Worm (Caenorhabditis elegans) whole organism, young adult: Measurements from ENCODE around the gene arrd-16.

Experiments used
- B0019.2 ChIP-seq: fragments of 200-800 bp; sonication (Bioruptor generic); conservative IDR thresholded peaks from 2 replicates; pipeline ENCODE4 v1.3.6; 2022; ENCODE audit warnings: missing genetic modification reagents, missing genetic modification characterization, missing compliant biosample characterization
- B0336.3 ChIP-seq: fragments of 200-800 bp; sonication (Bioruptor generic); IDR thresholded peaks from 2 replicates; pipeline ENCODE4 v1.3.6; 2022; ENCODE audit warnings: missing genetic modification characterization, missing compliant biosample characterization
- C17E4.6 ChIP-seq: fragments of 200-800 bp; sonication (Bioruptor generic); IDR thresholded peaks from 2 replicates; pipeline ENCODE4 v1.3.6; 2022; ENCODE audit warnings: missing genetic modification reagents, missing genetic modification characterization, missing compliant biosample characterization
- D2030.7 ChIP-seq: fragments of 200-800 bp; sonication (Bioruptor generic); IDR thresholded peaks from 2 replicates; pipeline ENCODE4 v1.3.6; 2022; ENCODE audit warnings: missing genetic modification reagents, missing genetic modification characterization, missing compliant biosample characterization
- F33H1.4 ChIP-seq: fragments of 200-800 bp; sonication (Bioruptor generic); IDR thresholded peaks from 2 replicates; pipeline ENCODE4 v1.3.6; 2022; ENCODE audit warnings: missing genetic modification reagents, missing genetic modification characterization, missing compliant biosample characterization
- F39B2.1 ChIP-seq: fragments of 200-800 bp; sonication (Bioruptor generic); IDR thresholded peaks from 2 replicates; pipeline ENCODE4 v1.3.6; 2022; ENCODE audit warnings: missing genetic modification reagents, missing genetic modification characterization, missing compliant biosample characterization
- F49E8.2 ChIP-seq: sonication (generic microtip); optimal IDR thresholded peaks from 3 replicates; lab custom pipeline; 2017; ENCODE audit warnings: missing genetic modification characterization, mild to moderate bottlenecking, missing compliant biosample characterization, antibody characterized with exemption, moderate library complexity; ENCODE audit not compliant: insufficient read depth
- K12H6.12 ChIP-seq: fragments of 200-800 bp; sonication (Bioruptor generic); optimal IDR thresholded peaks from 2 replicates; lab custom pipeline; 2018; ENCODE audit warnings: mild to moderate bottlenecking, missing genetic modification characterization, missing compliant biosample characterization
- Y53F4B.3 ChIP-seq: fragments of 200-800 bp; sonication (Bioruptor generic); IDR thresholded peaks from 2 replicates; pipeline ENCODE4 v1.3.6; 2022; ENCODE audit warnings: missing genetic modification reagents, missing genetic modification characterization, missing compliant biosample characterization
- Y53G8AR.9 ChIP-seq: fragments of 200-800 bp; sonication (Bioruptor generic); conservative IDR thresholded peaks from 2 replicates; pipeline ENCODE4 v1.3.6; 2022; ENCODE audit warnings: missing genetic modification reagents, missing genetic modification characterization, missing compliant biosample characterization
- Y67H2A.10 ChIP-seq: fragments of 200-800 bp; sonication (Bioruptor generic); conservative IDR thresholded peaks from 2 replicates; pipeline ENCODE4 v1.3.6; 2022; ENCODE audit warnings: missing genetic modification reagents, missing genetic modification characterization, missing compliant biosample characterization
- Y95B8A.8 ChIP-seq: fragments of 200-800 bp; sonication (Bioruptor generic); IDR thresholded peaks from 2 replicates; pipeline ENCODE4 v1.3.6; 2022; ENCODE audit warnings: missing genetic modification reagents, missing genetic modification characterization, missing compliant biosample characterization
- ZK185.1 ChIP-seq: sonication (generic microtip); optimal IDR thresholded peaks from 2 replicates; lab custom pipeline; 2016; ENCODE audit warnings: mild to moderate bottlenecking, missing genetic modification characterization, missing compliant biosample characterization; ENCODE audit not compliant: poor library complexity, severe bottlenecking
- athp-1 ChIP-seq: sonication (generic microtip); optimal IDR thresholded peaks from 2 replicates; lab custom pipeline; 2017; ENCODE audit warnings: mild to moderate bottlenecking, missing genetic modification characterization, missing compliant biosample characterization
- ceh-100 ChIP-seq: fragments of 200-800 bp; sonication (Bioruptor generic); IDR thresholded peaks from 2 replicates; pipeline ENCODE4 v1.3.6; 2022; ENCODE audit warnings: missing genetic modification reagents, missing genetic modification characterization, missing compliant biosample characterization
- ceh-40 ChIP-seq: fragments of 200-800 bp; sonication (Bioruptor generic); IDR thresholded peaks from 2 replicates; pipeline ENCODE4 v1.3.6; 2022; ENCODE audit warnings: missing genetic modification characterization, missing compliant biosample characterization
- dpff-1 ChIP-seq: sonication (generic microtip); optimal IDR thresholded peaks from 2 replicates; lab custom pipeline; 2017; ENCODE audit warnings: mild to moderate bottlenecking, missing genetic modification characterization, missing compliant biosample characterization
- dpl-1 ChIP-seq: fragments of 150-350 bp; optimal IDR thresholded peaks from 2 replicates; lab custom pipeline; 2014; ENCODE audit warnings: missing biosample characterization, missing genetic modification reagents, missing genetic modification characterization
- ekl-4 ChIP-seq: fragments of 200-800 bp; sonication (Bioruptor generic); IDR thresholded peaks from 2 replicates; pipeline ENCODE4 v1.3.6; 2022; ENCODE audit warnings: missing genetic modification reagents, missing genetic modification characterization, missing compliant biosample characterization
- hsf-1 ChIP-seq: fragments of 200-800 bp; sonication (Bioruptor generic); IDR thresholded peaks from 2 replicates; pipeline ENCODE4 v1.3.6; 2022; ENCODE audit warnings: missing genetic modification reagents, missing genetic modification characterization, missing compliant biosample characterization
- lin-26 ChIP-seq: fragments of 200-800 bp; sonication (Bioruptor generic); IDR thresholded peaks from 2 replicates; pipeline ENCODE4 v1.3.6; 2022; ENCODE audit warnings: missing genetic modification reagents, missing genetic modification characterization, missing compliant biosample characterization
- lin-35 ChIP-seq, 3 experiments: fragments of 150-350 bp in 2 of 3; sonication (generic microtip) in 1 of 3; optimal IDR thresholded peaks; 2 replicates each; lab custom pipeline; 2014 to 2018; ENCODE audit warnings: missing biosample characterization in 3 of 3, missing genetic modification characterization in 3 of 3, missing genetic modification reagents in 3 of 3
- lin-40 ChIP-seq: sonication (generic microtip); optimal IDR thresholded peaks from 2 replicates; lab custom pipeline; 2016; ENCODE audit warnings: missing genetic modification characterization, mild to moderate bottlenecking, missing compliant biosample characterization, missing genotype, missing genetic modification reagents
- madf-3 ChIP-seq: fragments of 200-800 bp; sonication (Bioruptor generic); IDR thresholded peaks from 2 replicates; pipeline ENCODE4 v1.3.6; 2022; ENCODE audit warnings: missing genetic modification reagents, missing genetic modification characterization, missing compliant biosample characterization
- madf-8 ChIP-seq: fragments of 200-800 bp; sonication (Bioruptor generic); conservative IDR thresholded peaks from 2 replicates; pipeline ENCODE4 v1.3.6; 2022; ENCODE audit warnings: missing genetic modification reagents, missing genetic modification characterization, missing compliant biosample characterization
- mxl-1 ChIP-seq: sonication (generic microtip); optimal IDR thresholded peaks from 2 replicates; lab custom pipeline; 2016; ENCODE audit warnings: missing genetic modification characterization, missing compliant biosample characterization
- nfya-2 ChIP-seq: fragments of 200-800 bp; sonication (Bioruptor generic); IDR thresholded peaks from 2 replicates; pipeline ENCODE4 v1.3.6; 2022; ENCODE audit warnings: missing genetic modification reagents, missing genetic modification characterization, missing compliant biosample characterization
- nfyb-1 ChIP-seq: fragments of 200-800 bp; sonication (Bioruptor generic); IDR thresholded peaks from 2 replicates; pipeline ENCODE4 v1.3.6; 2022; ENCODE audit warnings: missing genetic modification reagents, missing genetic modification characterization, missing compliant biosample characterization
- pbrm-1 ChIP-seq: fragments of 200-800 bp; sonication (Bioruptor generic); IDR thresholded peaks from 2 replicates; pipeline ENCODE4 v1.3.6; 2022; ENCODE audit warnings: missing genetic modification reagents, missing genetic modification characterization, missing compliant biosample characterization
- rcor-1 ChIP-seq: fragments of 200-800 bp; sonication (Bioruptor generic); IDR thresholded peaks from 2 replicates; pipeline ENCODE4 v1.3.6; 2022; ENCODE audit warnings: missing genetic modification reagents, missing genetic modification characterization, missing compliant biosample characterization
- sdz-38 ChIP-seq: sonication (generic microtip); optimal IDR thresholded peaks from 2 replicates; lab custom pipeline; 2016; ENCODE audit warnings: missing genotype, missing genetic modification characterization, missing compliant biosample characterization
- snpc-1.3 ChIP-seq: sonication (generic microtip); optimal IDR thresholded peaks from 2 replicates; lab custom pipeline; 2017; ENCODE audit warnings: missing genetic modification characterization, mild to moderate bottlenecking, missing compliant biosample characterization, antibody characterized with exemption, moderate library complexity, missing genotype, missing genetic modification reagents; ENCODE audit not compliant: insufficient read depth
- snpc-4 ChIP-seq, 5 experiments: fragments of 150-350 bp in 1 of 5; sonication (generic microtip) in 4 of 5; optimal IDR thresholded peaks; 2 replicates each; lab custom pipeline; 2014 to 2018; ENCODE audit warnings: missing genetic modification characterization in 5 of 5, missing biosample characterization in 3 of 5, antibody characterized with exemption in 2 of 5, mild to moderate bottlenecking in 2 of 5, missing compliant biosample characterization in 2 of 5, missing genotype in 2 of 5, moderate library complexity in 2 of 5, missing genetic modification reagents in 1 of 5
- tlf-1 ChIP-seq: fragments of 200-800 bp; sonication (Bioruptor generic); optimal IDR thresholded peaks from 2 replicates; lab custom pipeline; 2018; ENCODE audit warnings: mild to moderate bottlenecking, missing genetic modification characterization, missing compliant biosample characterization
- unc-130 ChIP-seq: sonication (generic microtip); optimal IDR thresholded peaks from 2 replicates; lab custom pipeline; 2016; ENCODE audit warnings: missing genetic modification reagents, missing genetic modification characterization, missing compliant biosample characterization
- zfh-2 ChIP-seq: fragments of 200-800 bp; sonication (Bioruptor generic); conservative IDR thresholded peaks from 2 replicates; pipeline ENCODE4 v1.3.6; 2022; ENCODE audit warnings: missing genetic modification reagents, missing genetic modification characterization, missing compliant biosample characterization
- ztf-25 ChIP-seq: fragments of 200-800 bp; sonication (Bioruptor generic); IDR thresholded peaks from 2 replicates; pipeline ENCODE4 v1.3.6; 2022; ENCODE audit warnings: missing genetic modification reagents, missing genetic modification characterization, missing compliant biosample characterization
- ztf-28 ChIP-seq: fragments of 200-800 bp; sonication (Bioruptor generic); IDR thresholded peaks from 2 replicates; pipeline ENCODE4 v1.3.6; 2022; ENCODE audit warnings: missing genetic modification reagents, missing genetic modification characterization, missing compliant biosample characterization
- ztf-6 ChIP-seq: fragments of 200-800 bp; sonication (Bioruptor generic); IDR thresholded peaks from 2 replicates; pipeline ENCODE4 v1.3.6; 2022; ENCODE audit warnings: missing genetic modification reagents, missing genetic modification characterization, missing compliant biosample characterization

The arrd-16 gene

DNA sequence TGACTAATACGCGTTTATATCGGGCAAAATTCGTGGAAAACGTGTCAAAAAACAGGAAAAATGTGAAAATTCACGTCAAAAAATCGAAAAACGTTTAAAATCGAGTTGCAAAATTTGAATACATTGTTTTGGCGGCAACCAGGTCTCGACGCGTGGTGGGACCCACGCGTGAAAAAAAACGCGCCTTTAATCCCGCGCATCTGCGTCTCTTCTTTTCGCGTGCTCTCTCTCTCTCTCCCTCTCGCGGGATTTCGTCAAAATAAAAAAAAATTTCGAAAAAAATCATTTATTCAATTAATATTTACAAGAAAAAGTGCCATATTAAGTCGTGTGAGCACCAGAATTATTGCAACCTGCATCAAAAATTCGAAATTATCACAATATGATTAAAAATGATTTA is 31.2 kb upstream of the arrd-16 start, which contains the start of gene ani-1 (continued):
- TF ChIP-seq ztf-6 (GFP tag; lab: Robert Waterston, UW) (no peak), Y53G8AR.9 (peak; percentile 57; the same call in 1 of the 2 replicates), lin-35 (GFP tag; optimal IDR thresholded peaks at IDR 0.05; lab: Kevin White, UChicago) (peak in 2 of 3 experiments; percentile 30 to 65), C17E4.6 (peak; percentile 59; the same call in 1 of the 2 replicates), F33H1.4 (peak; percentile 94), ZK185.1 (tag; lab: Kevin White, UChicago) (no peak), snpc-1.3 (tag; lab: Kevin White, UChicago) (peak; percentile 68), rcor-1 (GFP tag; lab: Robert Waterston, UW) (peak; percentile 84), dpl-1 (GFP tag; lab: Kevin White, UChicago) (peak; percentile 87), Y67H2A.10 (GFP tag; lab: Robert Waterston, UW) (0 out of 2 replicates have a peak, but pooled peaks have one; percentile 32), Y53F4B.3 (GFP tag; lab: Robert Waterston, UW) (0 out of 2 replicates have a peak, but pooled peaks have one; percentile 42), Y95B8A.8 (peak; percentile 73; the same call in 1 of the 2 replicates), nfya-2 (GFP tag; lab: Robert Waterston, UW) (no peak), unc-130 (peak; percentile 47), ceh-40 (GFP tag; lab: Robert Waterston, UW) (no peak), dpff-1 (no peak), madf-3 (GFP tag; lab: Robert Waterston, UW) (peak; percentile 89), snpc-4 (GFP tag; optimal IDR thresholded peaks at IDR 0.05; lab: Kevin White, UChicago) (no peak), snpc-4 (tag; optimal IDR thresholded peaks at IDR 0.05; lab: Kevin White, UChicago) (peak; percentile 29 to 56 (median 40)), madf-8 (GFP tag; lab: Robert Waterston, UW) (peak; percentile 82), tlf-1 (peak; percentile 76), ekl-4 (GFP tag; lab: Robert Waterston, UW) (peak; percentile 61), F39B2.1 (no peak), lin-40 (tag; lab: Kevin White, UChicago) (peak; percentile 57), ztf-28 (GFP tag; lab: Robert Waterston, UW) (peak; percentile 79), mxl-1 (tag; lab: Kevin White, UChicago) (no peak), B0019.2 (GFP tag; lab: Robert Waterston, UW) (peak; percentile 80), B0336.3 (peak; percentile 62), D2030.7 (peak; percentile 84), ztf-25 (no peak), lin-26 (GFP tag; lab: Robert Waterston, UW) (0 out of 2 replicates have a peak, but pooled peaks have one; percentile 8), K12H6.12 (tag; lab: Kevin White, UChicago) (peak; percentile 14), sdz-38 (tag; lab: Kevin White, UChicago) (no peak), F49E8.2 (tag; lab: Kevin White, UChicago) (peak; percentile 32), athp-1 (tag; lab: Kevin White, UChicago) (peak; percentile 38), ceh-100 (GFP tag; lab: Robert Waterston, UW) (peak; percentile 65; the same call in 1 of the 2 replicates), zfh-2 (GFP tag; lab: Robert Waterston, UW) (peak; percentile 52; the same call in 1 of the 2 replicates), nfyb-1 (GFP tag; lab: Robert Waterston, UW) (peak; percentile 65), hsf-1 (GFP tag; lab: Robert Waterston, UW) (peak; percentile 38; the same call in 1 of the 2 replicates), pbrm-1 (0 out of 2 replicates have a peak, but pooled peaks have one; percentile 48)
